Worm (Caenorhabditis elegans) whole organism, L4 larva: ENCODE measurements around the gene ubc-8.

ENCODE experiments used
- R02D3.7 ChIP-seq: fragments of 150-350 bp; sonication (generic microtip); optimal IDR thresholded peaks from 3 replicates; lab custom pipeline; 2014; ENCODE audit warnings: missing biosample characterization, missing genetic modification characterization
- T20F7.1 ChIP-seq: fragments of 200-800 bp; sonication (Bioruptor generic); optimal IDR thresholded peaks from 2 replicates; lab custom pipeline; 2018; ENCODE audit warnings: mild to moderate bottlenecking, missing genetic modification characterization, missing compliant biosample characterization
- Y105C5A.15 ChIP-seq: fragments of 200-800 bp; sonication (Bioruptor generic); IDR thresholded peaks from 2 replicates; pipeline ENCODE4 v1.3.6; 2022; ENCODE audit warnings: missing genetic modification characterization, missing compliant biosample characterization
- ZK337.2 ChIP-seq: fragments of 200-800 bp; sonication (Bioruptor generic); IDR thresholded peaks from 2 replicates; pipeline ENCODE4 v1.3.6; 2022; ENCODE audit warnings: missing genetic modification reagents, missing genetic modification characterization, missing compliant biosample characterization
- aha-1 ChIP-seq: fragments of 150-350 bp; peaks from one replicate; lab custom pipeline; 2014; ENCODE audit warnings: missing biosample characterization, missing genetic modification characterization
- ama-1 ChIP-seq: fragments of 150-350 bp; optimal IDR thresholded peaks from 2 replicates; lab custom pipeline; 2014; ENCODE audit warnings: inconsistent platforms, mixed read lengths
- arid-1 ChIP-seq: fragments of 200-800 bp; sonication (Bioruptor generic); conservative IDR thresholded peaks from 2 replicates; pipeline ENCODE4 v1.3.6; 2022; ENCODE audit warnings: missing genetic modification reagents, missing genetic modification characterization, missing compliant biosample characterization
- ceh-44 ChIP-seq: fragments of 200-800 bp; sonication (Bioruptor generic); IDR thresholded peaks from 2 replicates; pipeline ENCODE4 v1.3.6; 2022; ENCODE audit warnings: missing genetic modification reagents, missing genetic modification characterization, missing compliant biosample characterization
- ceh-62 ChIP-seq: sonication (generic microtip); optimal IDR thresholded peaks from 2 replicates; lab custom pipeline; 2017; ENCODE audit warnings: missing biosample characterization, missing genetic modification characterization
- cey-2 ChIP-seq: sonication (generic microtip); optimal IDR thresholded peaks from 3 replicates; lab custom pipeline; 2017; ENCODE audit warnings: missing genetic modification characterization, mild to moderate bottlenecking, missing compliant biosample characterization, antibody characterized with exemption, borderline replicate concordance; ENCODE audit not compliant: insufficient read depth
- daf-16 ChIP-seq, 3 experiments: sonication (generic microtip); optimal IDR thresholded peaks; 2 replicates each; lab custom pipeline; 2016 to 2017; ENCODE audit warnings: missing genetic modification characterization in 3 of 3, missing genetic modification reagents in 3 of 3, mild to moderate bottlenecking in 2 of 3, missing compliant biosample characterization in 2 of 3, missing biosample characterization in 1 of 3, moderate library complexity in 1 of 3
- dmd-6 ChIP-seq: fragments of 200-800 bp; sonication (Bioruptor generic); IDR thresholded peaks from 2 replicates; pipeline ENCODE4 v1.3.6; 2022; ENCODE audit warnings: missing genetic modification reagents, missing genetic modification characterization, missing compliant biosample characterization
- dmd-8 ChIP-seq: fragments of 200-800 bp; sonication (Bioruptor generic); IDR thresholded peaks from 2 replicates; pipeline ENCODE4 v1.3.6; 2022; ENCODE audit warnings: missing genetic modification characterization, missing compliant biosample characterization
- dmd-9 ChIP-seq: fragments of 200-800 bp; sonication (Bioruptor generic); IDR thresholded peaks from 2 replicates; pipeline ENCODE4 v1.3.6; 2022; ENCODE audit warnings: missing genetic modification reagents, missing genetic modification characterization, missing compliant biosample characterization
- duxl-1 ChIP-seq: sonication (generic microtip); optimal IDR thresholded peaks from 2 replicates; lab custom pipeline; 2016; ENCODE audit warnings: mild to moderate bottlenecking, missing genetic modification characterization, moderate library complexity, missing compliant biosample characterization; ENCODE audit not compliant: poor library complexity
- dve-1 ChIP-seq: sonication (generic microtip); optimal IDR thresholded peaks from 2 replicates; lab custom pipeline; 2017; ENCODE audit warnings: antibody characterized with exemption, mild to moderate bottlenecking, missing genetic modification characterization, missing compliant biosample characterization; ENCODE audit not compliant: insufficient read depth
- egl-43 ChIP-seq: fragments of 200-800 bp; sonication (Bioruptor generic); IDR thresholded peaks from 2 replicates; pipeline ENCODE4 v1.3.6; 2022; ENCODE audit warnings: missing genetic modification reagents, missing genetic modification characterization, missing compliant biosample characterization
- fkh-10 ChIP-seq: fragments of 150-350 bp; optimal IDR thresholded peaks from 2 replicates; lab custom pipeline; 2014; ENCODE audit warnings: missing biosample characterization, missing genetic modification reagents, missing genetic modification characterization
- gei-8 ChIP-seq: fragments of 200-800 bp; sonication (Bioruptor generic); optimal IDR thresholded peaks from 2 replicates; lab custom pipeline; 2018; ENCODE audit warnings: mild to moderate bottlenecking, missing genetic modification characterization, missing compliant biosample characterization
- hif-1 ChIP-seq, 2 experiments: sonication (generic microtip); optimal IDR thresholded peaks; 2 replicates each; lab custom pipeline; 2016 to 2017; ENCODE audit warnings: missing compliant biosample characterization in 2 of 2, missing genetic modification characterization in 2 of 2, missing genetic modification reagents in 2 of 2, missing genotype in 2 of 2, mild to moderate bottlenecking in 1 of 2
- hlh-11 ChIP-seq: fragments of 200-800 bp; sonication (Bioruptor generic); optimal IDR thresholded peaks from 2 replicates; lab custom pipeline; 2018; ENCODE audit warnings: mild to moderate bottlenecking, missing genetic modification characterization, missing compliant biosample characterization
- hlh-30 ChIP-seq: sonication (generic microtip); optimal IDR thresholded peaks from 2 replicates; lab custom pipeline; 2017; ENCODE audit warnings: antibody characterized with exemption, mild to moderate bottlenecking, missing genetic modification characterization, missing compliant biosample characterization; ENCODE audit not compliant: insufficient read depth
- lim-7 ChIP-seq: fragments of 200-800 bp; sonication (Bioruptor generic); IDR thresholded peaks from 2 replicates; pipeline ENCODE4 v1.3.6; 2022; ENCODE audit warnings: missing genetic modification characterization, missing compliant biosample characterization
- lin-13 ChIP-seq: fragments of 150-350 bp; optimal IDR thresholded peaks from 2 replicates; lab custom pipeline; 2014; ENCODE audit warnings: missing biosample characterization, missing genetic modification reagents, missing genetic modification characterization
- lin-38 ChIP-seq: fragments of 200-800 bp; sonication (Bioruptor generic); IDR thresholded peaks from 2 replicates; pipeline ENCODE4 v1.3.6; 2022; ENCODE audit warnings: missing genetic modification reagents, missing genetic modification characterization, missing compliant biosample characterization
- lir-3 ChIP-seq: sonication (generic microtip); optimal IDR thresholded peaks from 2 replicates; lab custom pipeline; 2016; ENCODE audit warnings: mild to moderate bottlenecking, missing genetic modification characterization, missing compliant biosample characterization
- madf-5 ChIP-seq, 2 experiments: fragments of 200-800 bp; sonication (Bioruptor generic); IDR thresholded peaks; 2 replicates each; pipeline ENCODE4 v1.3.6; 2022; ENCODE audit warnings: missing compliant biosample characterization in 2 of 2, missing genetic modification characterization in 2 of 2
- madf-9 ChIP-seq: fragments of 200-800 bp; sonication (Bioruptor generic); conservative IDR thresholded peaks from 2 replicates; pipeline ENCODE4 v1.3.6; 2022; ENCODE audit warnings: missing genetic modification reagents, missing genetic modification characterization, missing compliant biosample characterization
- mep-1 ChIP-seq: fragments of 150-350 bp; sonication (generic microtip); optimal IDR thresholded peaks from 3 replicates; lab custom pipeline; 2014; ENCODE audit warnings: missing biosample characterization, missing genetic modification characterization
- mxl-3 ChIP-seq: fragments of 200-800 bp; sonication (Bioruptor generic); optimal IDR thresholded peaks from 2 replicates; lab custom pipeline; 2018; ENCODE audit warnings: mild to moderate bottlenecking, missing genetic modification characterization, missing compliant biosample characterization
- nhr-10 ChIP-seq: fragments of 150-350 bp; optimal IDR thresholded peaks from 2 replicates; lab custom pipeline; 2014; ENCODE audit warnings: missing biosample characterization, missing genetic modification characterization
- nhr-41 ChIP-seq: fragments of 200-800 bp; sonication (Bioruptor generic); IDR thresholded peaks from 2 replicates; pipeline ENCODE4 v1.3.6; 2022; ENCODE audit warnings: missing genetic modification reagents, missing genetic modification characterization, missing compliant biosample characterization
- nhr-42 ChIP-seq: fragments of 200-800 bp; sonication (Bioruptor generic); IDR thresholded peaks from 2 replicates; pipeline ENCODE4 v1.3.6; 2022; ENCODE audit warnings: missing genetic modification characterization, missing compliant biosample characterization
- pha-4 ChIP-seq, 2 experiments: fragments of 150-350 bp in 1 of 2; fragments of 200-800 bp in 1 of 2; sonication (Bioruptor generic) in 1 of 2; IDR thresholded peaks in 1 of 2; optimal IDR thresholded peaks in 1 of 2; 2 replicates each; pipeline versions ENCODE4 v1.3.6 to Lab custom; 2014 to 2022; ENCODE audit warnings: missing genetic modification characterization in 2 of 2, missing genetic modification reagents in 2 of 2, missing biosample characterization in 1 of 2, missing compliant biosample characterization in 1 of 2
- php-3 ChIP-seq: fragments of 200-800 bp; sonication (Bioruptor generic); IDR thresholded peaks from 2 replicates; pipeline ENCODE4 v1.3.6; 2022; ENCODE audit warnings: missing genetic modification reagents, missing genetic modification characterization, missing compliant biosample characterization
- saeg-2 ChIP-seq: fragments of 200-800 bp; sonication (Bioruptor generic); IDR thresholded peaks from 2 replicates; pipeline ENCODE4 v1.3.6; 2022; ENCODE audit warnings: missing genetic modification reagents, missing genetic modification characterization, missing compliant biosample characterization
- snpc-1.2 ChIP-seq: fragments of 200-800 bp; sonication (Bioruptor generic); IDR thresholded peaks from 2 replicates; pipeline ENCODE4 v1.3.6; 2022; ENCODE audit warnings: missing genetic modification reagents, missing genetic modification characterization, missing compliant biosample characterization
- tra-1 ChIP-seq: fragments of 200-800 bp; sonication (Bioruptor generic); IDR thresholded peaks from 2 replicates; pipeline ENCODE4 v1.3.6; 2022; ENCODE audit warnings: missing genetic modification reagents, missing genetic modification characterization, missing compliant biosample characterization
- unc-39 ChIP-seq: sonication (generic microtip); optimal IDR thresholded peaks from 2 replicates; lab custom pipeline; 2017; ENCODE audit warnings: missing biosample characterization, missing genetic modification characterization
- unc-62 ChIP-seq, 3 experiments: fragments of 150-350 bp in 1 of 3; sonication (generic microtip); optimal IDR thresholded peaks in 2 of 3; peaks in 1 of 3; 1 replicate in 1 of 3; 2 replicates in 2 of 3; lab custom pipeline; 2014 to 2017; ENCODE audit warnings: missing biosample characterization in 3 of 3, missing genetic modification characterization in 3 of 3, missing genetic modification reagents in 3 of 3, missing genotype in 1 of 3
- vab-7 ChIP-seq: fragments of 200-800 bp; sonication (Bioruptor generic); IDR thresholded peaks from 2 replicates; pipeline ENCODE4 v1.3.6; 2022; ENCODE audit warnings: missing genetic modification reagents, missing genetic modification characterization, missing compliant biosample characterization
- zfp-3 ChIP-seq: fragments of 200-800 bp; sonication (Bioruptor generic); conservative IDR thresholded peaks from 2 replicates; pipeline ENCODE4 v1.3.6; 2022; ENCODE audit warnings: missing genetic modification reagents, missing genetic modification characterization, missing compliant biosample characterization
- zip-11 ChIP-seq: fragments of 200-800 bp; sonication (Bioruptor generic); IDR thresholded peaks from 2 replicates; pipeline ENCODE4 v1.3.6; 2022; ENCODE audit warnings: missing genetic modification characterization, missing compliant biosample characterization

The ubc-8 gene

DNA sequence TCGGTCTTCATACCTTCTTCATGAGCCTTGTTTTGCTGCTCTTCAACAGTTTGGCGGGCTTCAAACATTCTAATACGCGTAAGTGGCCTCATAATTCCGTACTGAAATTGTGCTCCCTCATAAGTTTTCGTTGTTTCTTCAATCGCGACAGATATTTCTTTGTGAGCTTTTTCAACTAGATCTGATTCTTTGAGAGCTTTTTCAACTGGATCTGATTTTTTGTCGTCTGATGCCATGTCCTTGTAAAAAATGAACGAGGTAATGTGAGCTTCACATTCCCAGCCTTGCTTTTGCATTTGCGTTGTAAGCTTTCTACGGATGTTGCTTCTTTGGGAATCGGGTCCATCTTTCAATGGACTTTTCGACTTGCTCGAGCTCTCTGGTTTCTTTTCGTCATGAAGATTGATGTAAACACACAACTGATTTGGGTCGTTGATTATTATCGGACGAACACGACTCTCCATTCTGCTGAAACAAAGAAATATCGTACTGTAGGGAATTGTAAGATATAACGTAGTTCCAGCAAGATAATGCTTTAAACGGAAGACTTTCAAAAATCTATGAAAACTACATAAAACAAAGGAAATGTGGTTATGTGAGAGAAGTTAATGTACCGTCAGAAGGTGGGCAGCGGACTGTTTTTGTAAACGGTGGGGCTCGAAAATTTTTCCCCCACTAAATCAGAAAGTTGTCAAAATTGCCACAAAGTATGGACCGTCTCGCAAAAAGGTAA, 3.3 kb upstream of the ubc-8 start, which contains the start of gene Y94H6A.10:
TSS of gene Y94H6A.10 (minus strand) at position 464 of the 733 bp plus-strand sequence.
- TF ChIP-seq arid-1 (GFP tag; lab: Robert Waterston, UW), result 0 out of 2 replicates have a peak, but pooled peaks have one; percentile 7
- TF ChIP-seq vab-7 (GFP tag; lab: Robert Waterston, UW), result no peak
- no peak for TF ChIP-seq nhr-10
- no peak for TF ChIP-seq daf-16 (GFP tag; optimal IDR thresholded peaks at IDR 0.05; lab: Kevin White, UChicago)
- peak; percentile 18 for TF ChIP-seq daf-16 (tag; optimal IDR thresholded peaks at IDR 0.05; lab: Kevin White, UChicago)
- peak in 1 of 2 experiments; percentile 72 for TF ChIP-seq unc-62 (GFP tag; optimal IDR thresholded peaks at IDR 0.05 in 1 of 2; lab: Kevin White, UChicago)
- no peak for TF ChIP-seq unc-62 (tag; optimal IDR thresholded peaks at IDR 0.05; lab: Kevin White, UChicago)
- TF ChIP-seq lin-13 (GFP tag; lab: Kevin White, UChicago), result peak; percentile 44
- TF ChIP-seq ama-1 (lab: Kevin White, UChicago), result peak; percentile 79
- TF ChIP-seq egl-43, result 0 out of 2 replicates have a peak, but pooled peaks have one; percentile 26
- peak; percentile 97 for TF ChIP-seq aha-1 (tag; lab: Kevin White, UChicago)

DNA sequence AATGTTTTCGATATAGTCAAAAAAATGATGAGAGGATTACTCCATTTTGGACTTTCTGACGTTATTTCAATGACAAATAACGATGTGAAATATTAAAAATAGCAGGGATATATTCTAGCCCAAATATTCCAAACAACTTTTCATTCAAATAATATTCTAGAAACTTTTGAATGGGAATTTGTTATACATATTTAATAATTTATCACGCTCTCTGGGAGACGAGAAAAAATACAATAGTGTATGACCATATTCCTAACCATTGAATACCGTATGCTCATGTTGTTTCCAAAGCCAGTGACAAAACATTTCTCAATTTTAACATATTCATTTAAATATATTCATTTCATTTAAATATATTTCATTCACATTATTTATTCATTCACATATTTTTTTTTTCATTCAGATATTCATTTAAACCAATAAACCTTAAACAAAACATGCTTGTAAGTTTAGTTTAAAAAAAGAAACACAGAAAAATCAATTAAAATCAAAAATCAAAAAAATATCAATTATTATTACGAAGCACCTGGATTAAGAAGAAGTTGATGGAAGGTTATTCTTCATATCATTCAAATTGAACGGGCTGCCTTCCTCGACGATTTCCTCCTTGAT, 2.7 kb upstream of the ubc-8 start:
- TF ChIP-seq tra-1 (0 out of 2 replicates have a peak, but pooled peaks have one; percentile 57), dmd-6 (GFP tag; lab: Robert Waterston, UW) (no peak), php-3 (GFP tag; lab: Robert Waterston, UW) (peak; percentile 69), mep-1 (tag; lab: Kevin White, UChicago) (peak; percentile 92), R02D3.7 (tag; lab: Kevin White, UChicago) (no peak), aha-1 (tag; lab: Kevin White, UChicago) (peak; percentile 23), hif-1 (tag; optimal IDR thresholded peaks at IDR 0.05; lab: Kevin White, UChicago) (no peak), dmd-9 (GFP tag; lab: Robert Waterston, UW) (0 out of 2 replicates have a peak, but pooled peaks have one; percentile 23), lir-3 (tag; lab: Kevin White, UChicago) (no peak), dve-1 (peak; percentile 92), T20F7.1 (GFP tag; lab: Kevin White, UChicago) (peak; percentile 80), hlh-30 (tag; lab: Kevin White, UChicago) (peak; percentile 27), lim-7 (GFP tag; lab: Robert Waterston, UW) (peak; percentile 62), zip-11 (no peak), ceh-44 (GFP tag; lab: Robert Waterston, UW) (no peak), snpc-1.2 (GFP tag; lab: Robert Waterston, UW) (peak; percentile 67; the same call in 1 of the 2 replicates), dmd-8 (GFP tag; lab: Robert Waterston, UW) (0 out of 2 replicates have a peak, but pooled peaks have one; percentile 63), nhr-41 (GFP tag; lab: Robert Waterston, UW) (0 out of 2 replicates have a peak, but pooled peaks have one; percentile 46), daf-16 (GFP tag; optimal IDR thresholded peaks at IDR 0.05; lab: Kevin White, UChicago) (peak in 1 of 2 experiments; percentile 49), daf-16 (tag; optimal IDR thresholded peaks at IDR 0.05; lab: Kevin White, UChicago) (peak; percentile 52), pha-4 (GFP tag; IDR thresholded peaks at IDR 0.05; lab: Robert Waterston, UW) (peak; percentile 85; the same call in 1 of the 2 replicates), pha-4 (tag; optimal IDR thresholded peaks at IDR 0.05; lab: Kevin White, UChicago) (no peak), unc-39 (tag; lab: Kevin White, UChicago) (no peak), gei-8 (GFP tag; lab: Kevin White, UChicago) (no peak), saeg-2 (GFP tag; lab: Robert Waterston, UW) (0 out of 2 replicates have a peak, but pooled peaks have one; percentile 16), Y105C5A.15 (GFP tag; lab: Robert Waterston, UW) (peak; percentile 84), ZK337.2 (GFP tag; lab: Robert Waterston, UW) (no peak), lin-38 (GFP tag; lab: Robert Waterston, UW) (peak; percentile 67), ceh-62 (no peak), duxl-1 (tag; lab: Kevin White, UChicago) (no peak), madf-9 (peak; percentile 72), mxl-3 (no peak), cey-2 (no peak), zfp-3 (peak; percentile 99), madf-5 (GFP tag; IDR thresholded peaks at IDR 0.05; lab: Robert Waterston, UW) (peak in 1 of 2 experiments; percentile 51; a peak in 1 of 4 replicates), hlh-11 (tag; lab: Kevin White, UChicago) (peak; percentile 17), nhr-42 (peak; percentile 76), fkh-10 (GFP tag; lab: Kevin White, UChicago) (no peak)
